Fruit fly (Drosophila melanogaster) whole organism, embryonic: ENCODE measurements around the gene Stim.

Experiments used
- Antp ChIP-seq: fragments of 200-800 bp; sonication (Bioruptor generic); optimal IDR thresholded peaks from 3 replicates; lab custom pipeline; 2016; ENCODE audit warnings: missing biosample characterization, missing genetic modification characterization
- Atf3 ChIP-seq: fragments of 200-800 bp; sonication (Bioruptor generic); optimal IDR thresholded peaks from 3 replicates; lab custom pipeline; 2016; ENCODE audit warnings: missing biosample characterization, missing genetic modification characterization
- Bgb ChIP-seq: fragments of 200-800 bp; sonication (Bioruptor generic); IDR thresholded peaks from 2 replicates; pipeline ENCODE4 v1.3.6; 2022; ENCODE audit warnings: missing biosample characterization, missing genetic modification characterization; ENCODE audit not compliant: partially characterized antibody
- BtbVII ChIP-seq: fragments of 200-800 bp; sonication (Bioruptor generic); optimal IDR thresholded peaks from 3 replicates; lab custom pipeline; 2017; ENCODE audit warnings: missing biosample characterization, mild to moderate bottlenecking, missing genetic modification characterization
- CG1024 ChIP-seq: fragments of 200-800 bp; sonication (Bioruptor generic); IDR thresholded peaks from 2 replicates; pipeline ENCODE4 v1.3.6; 2022; ENCODE audit warnings: missing biosample characterization, missing genetic modification characterization
- CG10267 ChIP-seq: fragments of 200-800 bp; sonication (Bioruptor generic); optimal IDR thresholded peaks from 2 replicates; lab custom pipeline; 2018; ENCODE audit warnings: missing biosample characterization, mild to moderate bottlenecking, missing genetic modification characterization, moderate library complexity
- CG13123 ChIP-seq: fragments of 200-800 bp; sonication (Bioruptor generic); optimal IDR thresholded peaks from 2 replicates; lab custom pipeline; 2016; ENCODE audit warnings: missing biosample characterization, missing genetic modification characterization
- CG13296 ChIP-seq: fragments of 200-800 bp; sonication (Bioruptor generic); optimal IDR thresholded peaks from 3 replicates; lab custom pipeline; 2018; ENCODE audit warnings: missing biosample characterization, mild to moderate bottlenecking, missing genetic modification characterization
- CG1602 ChIP-seq: fragments of 200-800 bp; sonication (Bioruptor generic); optimal IDR thresholded peaks from 3 replicates; lab custom pipeline; 2016; ENCODE audit warnings: missing biosample characterization, missing genetic modification characterization
- CG1603 ChIP-seq: fragments of 200-800 bp; sonication (Bioruptor generic); optimal IDR thresholded peaks from 2 replicates; lab custom pipeline; 2019; ENCODE audit warnings: missing biosample characterization, mild to moderate bottlenecking, missing genetic modification characterization, moderate library complexity
- CG17612 ChIP-seq: fragments of 200-800 bp; sonication (Bioruptor generic); IDR thresholded peaks from 2 replicates; pipeline ENCODE4 v1.3.6; 2022; ENCODE audit warnings: missing biosample characterization, missing genetic modification characterization
- CG17802 ChIP-seq: fragments of 200-800 bp; sonication (Bioruptor generic); optimal IDR thresholded peaks from 2 replicates; lab custom pipeline; 2018; ENCODE audit warnings: missing biosample characterization, mild to moderate bottlenecking, missing genetic modification characterization, moderate library complexity
- CG17829 ChIP-seq: fragments of 200-800 bp; optimal IDR thresholded peaks from 2 replicates; lab custom pipeline; 2019; ENCODE audit warnings: missing biosample characterization, mild to moderate bottlenecking, missing genetic modification characterization, moderate library complexity
- CG30431 ChIP-seq: fragments of 200-800 bp; sonication (Bioruptor generic); optimal IDR thresholded peaks from 2 replicates; lab custom pipeline; 2017; ENCODE audit warnings: missing biosample characterization, missing genetic modification characterization
- CG3065 ChIP-seq: fragments of 200-800 bp; sonication (Bioruptor generic); optimal IDR thresholded peaks from 2 replicates; lab custom pipeline; 2016; ENCODE audit warnings: missing biosample characterization, missing genetic modification characterization
- CG6813 ChIP-seq: fragments of 200-800 bp; sonication (Bioruptor generic); optimal IDR thresholded peaks from 2 replicates; lab custom pipeline; 2017; ENCODE audit warnings: missing biosample characterization, missing genetic modification characterization, mild to moderate bottlenecking, moderate library complexity, missing genetic modification reagents
- Deaf1 ChIP-seq: fragments of 200-800 bp; optimal IDR thresholded peaks from 3 replicates; lab custom pipeline; 2019; ENCODE audit warnings: missing biosample characterization, mild to moderate bottlenecking, missing genetic modification characterization, moderate library complexity
- E2f1 ChIP-seq: fragments of 200-800 bp; sonication (Bioruptor generic); IDR thresholded peaks from 2 replicates; pipeline ENCODE4 v1.3.6; 2022; ENCODE audit warnings: missing biosample characterization, missing genetic modification characterization
- Gug ChIP-seq: fragments of 200-800 bp; sonication (Bioruptor generic); IDR thresholded peaks from 4 replicates; pipeline ENCODE4 v1.3.6; 2022; ENCODE audit warnings: missing biosample characterization, missing genetic modification characterization
- HLH54F ChIP-seq: fragments of 200-800 bp; sonication (Bioruptor generic); optimal IDR thresholded peaks from 3 replicates; lab custom pipeline; 2016; ENCODE audit warnings: missing biosample characterization, missing genetic modification characterization
- Hr78 ChIP-seq, 2 experiments: fragments of 200-800 bp in 1 of 2; fragments of >200 bp in 1 of 2; sonication (Bioruptor generic) in 1 of 2; optimal IDR thresholded peaks; 2 replicates each; lab custom pipeline; 2017 to 2019; ENCODE audit warnings: missing biosample characterization in 2 of 2, missing genetic modification characterization in 2 of 2, mild to moderate bottlenecking in 1 of 2, moderate library complexity in 1 of 2
- MBD-R2 ChIP-seq: fragments of 200-800 bp; sonication (Bioruptor generic); IDR thresholded peaks from 2 replicates; pipeline ENCODE4 v1.3.6; 2022; ENCODE audit warnings: missing biosample characterization, missing genetic modification characterization
- MESR4 ChIP-seq: fragments of 200-800 bp; sonication (Bioruptor generic); optimal IDR thresholded peaks from 2 replicates; lab custom pipeline; 2018; ENCODE audit warnings: missing biosample characterization, mild to moderate bottlenecking, missing genetic modification characterization, moderate library complexity
- Myb ChIP-seq: fragments of 200-800 bp; sonication (Bioruptor generic); optimal IDR thresholded peaks from 2 replicates; lab custom pipeline; 2016; ENCODE audit warnings: missing biosample characterization, missing genetic modification characterization
- Nf-YB ChIP-seq: fragments of 200-800 bp; sonication (Bioruptor generic); optimal IDR thresholded peaks from 3 replicates; lab custom pipeline; 2019; ENCODE audit warnings: missing biosample characterization, mild to moderate bottlenecking, missing genetic modification characterization, moderate library complexity
- Ptx1 ChIP-seq: fragments of 200-800 bp; sonication (Bioruptor generic); IDR thresholded peaks from 2 replicates; pipeline ENCODE4 v1.3.6; 2022; ENCODE audit warnings: missing biosample characterization, missing genetic modification characterization
- Rfx ChIP-seq: fragments of 200-800 bp; sonication (Bioruptor generic); IDR thresholded peaks from 2 replicates; pipeline ENCODE4 v1.3.6; 2022; ENCODE audit warnings: missing biosample characterization, missing genetic modification characterization
- Ssrp ChIP-seq: fragments of 200-800 bp; sonication (Bioruptor generic); optimal IDR thresholded peaks from 2 replicates; lab custom pipeline; 2018; ENCODE audit warnings: missing biosample characterization, mild to moderate bottlenecking, missing genetic modification characterization, moderate library complexity
- al ChIP-seq: fragments of 200-800 bp; sonication (Bioruptor generic); IDR thresholded peaks from 2 replicates; pipeline ENCODE4 v1.3.6; 2022; ENCODE audit warnings: missing biosample characterization, missing genetic modification characterization
- aop ChIP-seq: fragments of 200-800 bp; sonication (Bioruptor generic); IDR thresholded peaks from 2 replicates; pipeline ENCODE4 v1.3.6; 2022; ENCODE audit warnings: missing biosample characterization, missing genetic modification characterization
- bowl ChIP-seq: fragments of 200-800 bp; sonication (Bioruptor generic); IDR thresholded peaks from 2 replicates; pipeline ENCODE4 v1.3.6; 2022; ENCODE audit warnings: missing biosample characterization, missing genetic modification characterization
- crol ChIP-seq: fragments of 200-800 bp; sonication (Bioruptor generic); IDR thresholded peaks from 2 replicates; pipeline ENCODE4 v1.3.6; 2022; ENCODE audit warnings: missing biosample characterization, missing genetic modification characterization
- crp ChIP-seq, 2 experiments: fragments of 200-800 bp; sonication (Bioruptor generic); optimal IDR thresholded peaks; 2 replicates in 1 of 2; 3 replicates in 1 of 2; lab custom pipeline; 2017; ENCODE audit warnings: missing biosample characterization in 2 of 2, missing genetic modification characterization in 2 of 2, mild to moderate bottlenecking in 1 of 2, moderate library complexity in 1 of 2
- da ChIP-seq: fragments of 200-800 bp; sonication (Bioruptor generic); optimal IDR thresholded peaks from 2 replicates; lab custom pipeline; 2016; ENCODE audit warnings: missing biosample characterization, missing genetic modification characterization
- emc ChIP-seq: fragments of 200-800 bp; sonication (Bioruptor generic); optimal IDR thresholded peaks from 2 replicates; lab custom pipeline; 2016; ENCODE audit warnings: missing biosample characterization, missing genetic modification characterization
- gfzf ChIP-seq: fragments of 200-800 bp; sonication (Bioruptor generic); optimal IDR thresholded peaks from 2 replicates; lab custom pipeline; 2016; ENCODE audit warnings: missing biosample characterization, mild to moderate bottlenecking, missing genetic modification characterization, moderate library complexity
- gsb ChIP-seq: fragments of 200-800 bp; sonication (Bioruptor generic); IDR thresholded peaks from 2 replicates; pipeline ENCODE4 v1.3.6; 2022; ENCODE audit warnings: missing biosample characterization, missing genetic modification characterization
- mam ChIP-seq: fragments of 200-800 bp; sonication (Bioruptor generic); optimal IDR thresholded peaks from 3 replicates; lab custom pipeline; 2016; ENCODE audit warnings: missing biosample characterization, missing genetic modification characterization
- nmo ChIP-seq: fragments of 200-800 bp; sonication (Bioruptor generic); optimal IDR thresholded peaks from 2 replicates; lab custom pipeline; 2018; ENCODE audit warnings: missing biosample characterization, mild to moderate bottlenecking, missing genetic modification characterization, moderate library complexity
- pfk ChIP-seq: fragments of 200-800 bp; sonication (Bioruptor generic); optimal IDR thresholded peaks from 2 replicates; lab custom pipeline; 2018; ENCODE audit warnings: missing biosample characterization, mild to moderate bottlenecking, missing genetic modification characterization, moderate library complexity
- pho ChIP-seq: fragments of 200-800 bp; sonication (Bioruptor generic); optimal IDR thresholded peaks from 2 replicates; lab custom pipeline; 2016; ENCODE audit warnings: missing biosample characterization, missing genetic modification characterization
- pita ChIP-seq: fragments of 200-800 bp; sonication (Bioruptor generic); optimal IDR thresholded peaks from 2 replicates; lab custom pipeline; 2017; ENCODE audit warnings: missing biosample characterization, mild to moderate bottlenecking, missing genetic modification characterization
- prd ChIP-seq, 3 experiments: fragments of >200 bp in 2 of 3; fragments of 200-800 bp in 1 of 3; sonication (Bioruptor generic) in 1 of 3; optimal IDR thresholded peaks in 2 of 3; IDR thresholded peaks in 1 of 3; 2 replicates in 2 of 3; 3 replicates in 1 of 3; pipeline versions ENCODE4 v1.3.6 to Lab custom; 2017 to 2022; ENCODE audit warnings: missing biosample characterization in 1 of 3, missing genetic modification characterization in 1 of 3
- pzg ChIP-seq: fragments of 200-800 bp; sonication (Bioruptor generic); optimal IDR thresholded peaks from 3 replicates; lab custom pipeline; 2018; ENCODE audit warnings: missing biosample characterization, mild to moderate bottlenecking, missing genetic modification characterization, moderate library complexity
- row ChIP-seq: fragments of 200-800 bp; sonication (Bioruptor generic); IDR thresholded peaks from 3 replicates; pipeline ENCODE4 v1.3.6; 2022; ENCODE audit warnings: missing biosample characterization, missing genetic modification characterization
- schlank ChIP-seq: fragments of 200-800 bp; sonication (Bioruptor generic); optimal IDR thresholded peaks from 2 replicates; lab custom pipeline; 2018; ENCODE audit warnings: missing biosample characterization, mild to moderate bottlenecking, missing genetic modification characterization
- sens ChIP-seq: fragments of 200-800 bp; sonication (Bioruptor generic); peaks from one replicate; lab custom pipeline; 2016; ENCODE audit warnings: missing biosample characterization, missing genetic modification characterization
- sim ChIP-seq: fragments of 200-800 bp; sonication (Bioruptor generic); IDR thresholded peaks from 2 replicates; pipeline ENCODE4 v1.3.6; 2022; ENCODE audit warnings: missing biosample characterization, missing genetic modification characterization
- tll ChIP-seq, 2 experiments: fragments of 200-800 bp in 1 of 2; fragments of >200 bp in 1 of 2; sonication (Bioruptor generic) in 1 of 2; optimal IDR thresholded peaks; 2 replicates each; lab custom pipeline; 2017 to 2019; ENCODE audit warnings: missing biosample characterization in 2 of 2, missing genetic modification characterization in 2 of 2, mild to moderate bottlenecking in 1 of 2, moderate library complexity in 1 of 2
- vnd ChIP-seq: fragments of 200-800 bp; sonication (Bioruptor generic); IDR thresholded peaks from 3 replicates; pipeline ENCODE4 v1.3.6; 2022; ENCODE audit warnings: missing biosample characterization, missing genetic modification characterization; ENCODE audit not compliant: partially characterized antibody
- vvl ChIP-seq: fragments of 200-800 bp; sonication (Bioruptor generic); IDR thresholded peaks from 2 replicates; pipeline ENCODE4 v1.3.6; 2022; ENCODE audit warnings: missing biosample characterization, missing genetic modification characterization

The Stim gene

dm6 chrX:15934226-15934547 is 6.1 kb downstream of the Stim start (continued):
- TF ChIP-seq Atf3 (GFP tag; lab: Kevin White, UChicago) (no peak), Ptx1 (no peak), vvl (GFP tag; lab: Robert Waterston, UW) (no peak), sens (GFP tag; lab: Kevin White, UChicago) (peak; percentile 49), Ssrp (tag; lab: Kevin White, UChicago) (no peak), mam (no peak), E2f1 (no peak), Deaf1 (tag; lab: Kevin White, UChicago) (no peak), BtbVII (GFP tag; lab: Kevin White, UChicago) (no peak), pfk (GFP tag; lab: Kevin White, UChicago) (peak; percentile 84), CG13296 (no peak), CG3065 (no peak), Nf-YB (GFP tag; lab: Kevin White, UChicago) (no peak), pzg (peak; percentile 7), crp (GFP tag; optimal IDR thresholded peaks at IDR 0.05; lab: Kevin White, UChicago) (no peak), pita (GFP tag; lab: Kevin White, UChicago) (no peak), Hr78 (GFP tag; optimal IDR thresholded peaks at IDR 0.05; lab: Kevin White, UChicago) (no peak), CG30431 (GFP tag; lab: Kevin White, UChicago) (no peak), crol (no peak), CG1603 (tag; lab: Kevin White, UChicago) (peak; percentile 97), HLH54F (GFP tag; lab: Kevin White, UChicago) (no peak), CG1024 (GFP tag; lab: Robert Waterston, UW) (peak; percentile 89), schlank (tag; lab: Kevin White, UChicago) (no peak), pho (GFP tag; lab: Kevin White, UChicago) (no peak), Rfx (GFP tag; lab: Robert Waterston, UW) (no peak), da (GFP tag; lab: Kevin White, UChicago) (no peak), CG17802 (tag; lab: Kevin White, UChicago) (peak; percentile 88), nmo (peak; percentile 12), row (peak; percentile 61), Antp (GFP tag; lab: Kevin White, UChicago) (no peak), bowl (GFP tag; lab: Robert Waterston, UW) (no peak), CG10267 (tag; lab: Kevin White, UChicago) (no peak)

DNA sequence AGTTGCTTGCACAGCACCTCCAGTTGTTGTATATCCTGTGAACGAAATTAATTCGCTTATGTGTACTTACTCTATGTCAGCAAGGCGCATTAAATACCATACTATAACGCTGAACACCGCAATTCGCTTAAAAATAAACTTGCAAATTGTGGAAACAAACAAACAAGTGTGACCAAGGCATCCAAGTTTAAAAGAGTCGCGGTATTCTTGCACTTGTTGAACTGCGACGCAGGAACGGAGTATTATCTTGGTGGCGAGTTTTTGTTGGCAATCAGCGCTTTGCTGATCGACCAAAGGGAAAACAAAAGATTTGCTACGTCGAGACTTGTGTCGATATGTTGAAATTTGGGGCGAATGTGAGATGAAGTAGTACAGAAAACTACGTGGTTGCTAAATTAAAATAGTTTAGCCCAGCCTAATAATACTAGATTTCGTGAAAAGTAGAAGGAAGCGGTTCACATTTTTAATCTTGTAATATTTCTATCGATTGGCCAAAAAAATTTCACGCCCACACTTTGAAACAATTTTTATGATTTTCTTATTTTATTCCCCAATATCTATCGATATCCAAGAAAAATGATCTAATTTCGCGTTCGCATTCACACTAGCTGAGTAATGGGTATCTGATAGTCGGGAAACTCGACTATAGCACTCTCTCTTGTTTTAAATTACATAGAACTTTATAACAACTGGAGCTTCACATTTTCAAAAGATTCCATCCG is 6.6 kb downstream of the Stim start, which contains the start of gene Ranbp16:
Ranbp16 (minus strand) TSS at position 364 of the 722 bp plus-strand sequence.
- TF ChIP-seq CG17612 (GFP tag; lab: Robert Waterston, UW) (no peak), CG17802 (tag; lab: Kevin White, UChicago) (peak; percentile 83), tll (GFP tag; optimal IDR thresholded peaks at IDR 0.05; lab: Kevin White, UChicago) (peak in 1 of 2 experiments; percentile 2), emc (GFP tag; lab: Kevin White, UChicago) (no peak), CG1602 (GFP tag; lab: Kevin White, UChicago) (no peak), CG6813 (no peak), vvl (GFP tag; lab: Robert Waterston, UW) (no peak), MESR4 (GFP tag; lab: Kevin White, UChicago) (peak; percentile 40), MBD-R2 (GFP tag; lab: Robert Waterston, UW) (peak; percentile 62), prd (optimal IDR thresholded peaks at IDR 0.05; lab: Kevin White, UChicago) (no peak), prd (GFP tag; IDR thresholded peaks at IDR 0.05; lab: Robert Waterston, UW) (no peak; the same call in 2 of the 3 replicates), Myb (GFP tag; lab: Kevin White, UChicago) (no peak), vnd (GFP tag; lab: Robert Waterston, UW) (no peak), Gug (GFP tag; lab: Robert Waterston, UW) (no peak), gsb (GFP tag; lab: Robert Waterston, UW) (no peak), gfzf (GFP tag; lab: Kevin White, UChicago) (peak; percentile 62), CG13123 (no peak), al (GFP tag; lab: Robert Waterston, UW) (no peak), aop (GFP tag; lab: Robert Waterston, UW) (no peak), Bgb (no peak), CG17829 (tag; lab: Kevin White, UChicago) (no peak), sim (GFP tag; lab: Robert Waterston, UW) (no peak)
